Fruit fly (Drosophila melanogaster) whole organism, embryonic: ENCODE results near the gene CG8119.

ENCODE experiments used
- Atf-2 ChIP-seq: fragments of 200-800 bp; sonication (Bioruptor generic); optimal IDR thresholded peaks from 2 replicates; lab custom pipeline; 2016; ENCODE audit warnings: missing biosample characterization, missing genetic modification characterization
- B-H1 ChIP-seq: fragments of 200-800 bp; sonication (Bioruptor generic); IDR thresholded peaks from 3 replicates; pipeline ENCODE4 v1.3.6; 2022; ENCODE audit warnings: missing biosample characterization, missing genetic modification characterization
- Bgb ChIP-seq: fragments of 200-800 bp; sonication (Bioruptor generic); IDR thresholded peaks from 2 replicates; pipeline ENCODE4 v1.3.6; 2022; ENCODE audit warnings: missing biosample characterization, missing genetic modification characterization; ENCODE audit not compliant: partially characterized antibody
- Bteb2 ChIP-seq: fragments of 200-800 bp; sonication (Bioruptor generic); optimal IDR thresholded peaks from 2 replicates; lab custom pipeline; 2016; ENCODE audit warnings: missing biosample characterization, missing genetic modification characterization
- CG12391 ChIP-seq: fragments of 200-800 bp; sonication (Bioruptor generic); optimal IDR thresholded peaks from 3 replicates; lab custom pipeline; 2018; ENCODE audit warnings: missing biosample characterization, mild to moderate bottlenecking, missing genetic modification characterization, moderate library complexity
- CG15696 ChIP-seq: fragments of 200-800 bp; sonication (Bioruptor generic); optimal IDR thresholded peaks from 2 replicates; lab custom pipeline; 2019; ENCODE audit warnings: missing biosample characterization, mild to moderate bottlenecking, missing genetic modification characterization, moderate library complexity
- CG16863 ChIP-seq: fragments of 200-800 bp; sonication (Bioruptor generic); optimal IDR thresholded peaks from 3 replicates; lab custom pipeline; 2016; ENCODE audit warnings: missing biosample characterization, missing genetic modification characterization
- CG17361 ChIP-seq: fragments of 200-800 bp; sonication (Bioruptor generic); IDR thresholded peaks from 3 replicates; pipeline ENCODE4 v1.3.6; 2022; ENCODE audit warnings: missing biosample characterization, missing genetic modification characterization
- CG17385 ChIP-seq: fragments of 200-800 bp; sonication (Bioruptor generic); optimal IDR thresholded peaks from 3 replicates; lab custom pipeline; 2018; ENCODE audit warnings: missing biosample characterization, mild to moderate bottlenecking, missing genetic modification characterization
- CG33557 ChIP-seq: fragments of 200-800 bp; sonication (Bioruptor generic); optimal IDR thresholded peaks from 2 replicates; lab custom pipeline; 2019; ENCODE audit warnings: missing biosample characterization, mild to moderate bottlenecking, missing genetic modification characterization, moderate library complexity
- CG5180 ChIP-seq: fragments of 200-800 bp; sonication (Bioruptor generic); optimal IDR thresholded peaks from 3 replicates; lab custom pipeline; 2017; ENCODE audit warnings: missing biosample characterization, missing genetic modification characterization, mild to moderate bottlenecking, moderate library complexity, missing genetic modification reagents
- CG9797 ChIP-seq: fragments of 200-800 bp; sonication (Bioruptor generic); optimal IDR thresholded peaks from 3 replicates; lab custom pipeline; 2018; ENCODE audit warnings: missing biosample characterization, mild to moderate bottlenecking, missing genetic modification characterization
- CHES-1-like ChIP-seq: fragments of 200-800 bp; sonication (Bioruptor generic); optimal IDR thresholded peaks from 2 replicates; lab custom pipeline; 2016; ENCODE audit warnings: missing biosample characterization, missing genetic modification characterization
- Camta ChIP-seq: fragments of 200-800 bp; sonication (Bioruptor generic); optimal IDR thresholded peaks from 2 replicates; lab custom pipeline; 2016; ENCODE audit warnings: missing biosample characterization, missing genetic modification characterization
- CoRest ChIP-seq: fragments of 200-800 bp; sonication (Bioruptor generic); optimal IDR thresholded peaks from 3 replicates; lab custom pipeline; 2018; ENCODE audit warnings: missing biosample characterization, mild to moderate bottlenecking, missing genetic modification characterization, moderate library complexity
- D19B ChIP-seq: fragments of 200-800 bp; sonication (Bioruptor generic); optimal IDR thresholded peaks from 2 replicates; lab custom pipeline; 2017; ENCODE audit warnings: missing biosample characterization, mild to moderate bottlenecking, missing genetic modification characterization
- Dip3 ChIP-seq: fragments of 200-800 bp; sonication (Bioruptor generic); optimal IDR thresholded peaks from 3 replicates; lab custom pipeline; 2016; ENCODE audit warnings: missing biosample characterization, missing genetic modification characterization
- E2f2 ChIP-seq: fragments of 200-800 bp; sonication (Bioruptor generic); IDR thresholded peaks from 2 replicates; pipeline ENCODE4 v1.3.6; 2022; ENCODE audit warnings: missing biosample characterization, missing genetic modification characterization
- Ets65A ChIP-seq: fragments of 200-800 bp; sonication (Bioruptor generic); peaks from one replicate; lab custom pipeline; 2016; ENCODE audit warnings: missing biosample characterization, missing genetic modification characterization
- Ets97D ChIP-seq: fragments of 200-800 bp; sonication (Bioruptor generic); optimal IDR thresholded peaks from 3 replicates; lab custom pipeline; 2016; ENCODE audit warnings: missing biosample characterization, missing genetic modification characterization
- Fer3 ChIP-seq: fragments of 200-800 bp; sonication (Bioruptor generic); optimal IDR thresholded peaks from 2 replicates; lab custom pipeline; 2018; ENCODE audit warnings: missing biosample characterization, mild to moderate bottlenecking, missing genetic modification characterization, moderate library complexity
- Gug ChIP-seq: fragments of 200-800 bp; sonication (Bioruptor generic); IDR thresholded peaks from 4 replicates; pipeline ENCODE4 v1.3.6; 2022; ENCODE audit warnings: missing biosample characterization, missing genetic modification characterization
- HLH3B ChIP-seq: fragments of 200-800 bp; sonication (Bioruptor generic); IDR thresholded peaks from 2 replicates; pipeline ENCODE4 v1.3.6; 2022; ENCODE audit warnings: missing biosample characterization, missing genetic modification characterization
- Myb ChIP-seq: fragments of 200-800 bp; sonication (Bioruptor generic); optimal IDR thresholded peaks from 2 replicates; lab custom pipeline; 2016; ENCODE audit warnings: missing biosample characterization, missing genetic modification characterization
- NC2α ChIP-seq: fragments of 200-800 bp; sonication (Bioruptor generic); optimal IDR thresholded peaks from 2 replicates; lab custom pipeline; 2016; ENCODE audit warnings: missing biosample characterization, missing genetic modification characterization
- Nf-YB ChIP-seq: fragments of 200-800 bp; sonication (Bioruptor generic); optimal IDR thresholded peaks from 3 replicates; lab custom pipeline; 2019; ENCODE audit warnings: missing biosample characterization, mild to moderate bottlenecking, missing genetic modification characterization, moderate library complexity
- PHDP ChIP-seq: fragments of 200-800 bp; sonication (Bioruptor generic); optimal IDR thresholded peaks from 3 replicates; lab custom pipeline; 2018; ENCODE audit warnings: missing biosample characterization, mild to moderate bottlenecking, missing genetic modification characterization, moderate library complexity
- Side ChIP-seq: fragments of 200-800 bp; sonication (Bioruptor generic); optimal IDR thresholded peaks from 2 replicates; lab custom pipeline; 2016; ENCODE audit warnings: missing biosample characterization, missing genetic modification characterization
- Sox102F ChIP-seq: fragments of 200-800 bp; sonication (Bioruptor generic); optimal IDR thresholded peaks from 2 replicates; lab custom pipeline; 2018; ENCODE audit warnings: missing biosample characterization, mild to moderate bottlenecking, missing genetic modification characterization, moderate library complexity
- ase ChIP-seq: fragments of 200-800 bp; sonication (Bioruptor generic); IDR thresholded peaks from 3 replicates; pipeline ENCODE4 v1.3.6; 2022; ENCODE audit warnings: missing biosample characterization, missing genetic modification characterization
- az2 ChIP-seq: fragments of 200-800 bp; sonication (Bioruptor generic); optimal IDR thresholded peaks from 3 replicates; lab custom pipeline; 2016; ENCODE audit warnings: missing biosample characterization, missing genetic modification characterization
- chif ChIP-seq, 2 experiments: fragments of 200-800 bp; sonication (Bioruptor generic); optimal IDR thresholded peaks; 3 replicates each; lab custom pipeline; 2016; ENCODE audit warnings: missing biosample characterization in 2 of 2, missing genetic modification characterization in 2 of 2
- grau ChIP-seq: fragments of 200-800 bp; optimal IDR thresholded peaks from 3 replicates; lab custom pipeline; 2019; ENCODE audit warnings: missing biosample characterization, mild to moderate bottlenecking, missing genetic modification characterization, moderate library complexity
- hb ChIP-seq: fragments of 200-800 bp; sonication (Bioruptor generic); IDR thresholded peaks from 3 replicates; pipeline ENCODE4 v1.3.6; 2022; ENCODE audit warnings: missing biosample characterization, missing genetic modification characterization; ENCODE audit not compliant: partially characterized antibody
- hbn ChIP-seq: fragments of 200-800 bp; sonication (Bioruptor generic); IDR thresholded peaks from 2 replicates; pipeline ENCODE4 v1.3.6; 2022; ENCODE audit warnings: missing biosample characterization, missing genetic modification characterization; ENCODE audit not compliant: partially characterized antibody
- hkb ChIP-seq, 2 experiments: fragments of 200-800 bp in 1 of 2; fragments of >200 bp in 1 of 2; sonication (Bioruptor generic) in 1 of 2; IDR thresholded peaks in 1 of 2; optimal IDR thresholded peaks in 1 of 2; 2 replicates each; pipeline versions ENCODE4 v1.3.6 to Lab custom; 2017 to 2022; ENCODE audit warnings: missing biosample characterization in 1 of 2, missing genetic modification characterization in 1 of 2
- kah ChIP-seq: fragments of 200-800 bp; sonication (Bioruptor generic); optimal IDR thresholded peaks from 2 replicates; lab custom pipeline; 2018; ENCODE audit warnings: missing biosample characterization, mild to moderate bottlenecking, missing genetic modification characterization
- lab ChIP-seq: fragments of 200-800 bp; sonication (Bioruptor generic); optimal IDR thresholded peaks from 3 replicates; lab custom pipeline; 2017; ENCODE audit warnings: missing biosample characterization, missing genetic modification characterization, mild to moderate bottlenecking, moderate library complexity, missing genetic modification reagents
- lmd ChIP-seq: fragments of 200-800 bp; sonication (Bioruptor generic); IDR thresholded peaks from 2 replicates; pipeline ENCODE4 v1.3.6; 2022; ENCODE audit warnings: missing biosample characterization, missing genetic modification characterization
- lov ChIP-seq, 2 experiments: fragments of 200-800 bp in 1 of 2; fragments of >200 bp in 1 of 2; sonication (Bioruptor generic) in 1 of 2; IDR thresholded peaks in 1 of 2; optimal IDR thresholded peaks in 1 of 2; 2 replicates in 1 of 2; 3 replicates in 1 of 2; pipeline versions ENCODE4 v1.3.6 to Lab custom; 2017 to 2022; ENCODE audit warnings: missing biosample characterization in 1 of 2, missing genetic modification characterization in 1 of 2
- luna ChIP-seq: fragments of 200-800 bp; sonication (Bioruptor generic); optimal IDR thresholded peaks from 2 replicates; lab custom pipeline; 2016; ENCODE audit warnings: missing biosample characterization, missing genetic modification characterization
- onecut ChIP-seq: fragments of 200-800 bp; sonication (Bioruptor generic); IDR thresholded peaks from 2 replicates; pipeline ENCODE4 v1.3.6; 2022; ENCODE audit warnings: missing biosample characterization, missing genetic modification characterization
- prd ChIP-seq, 3 experiments: fragments of >200 bp in 2 of 3; fragments of 200-800 bp in 1 of 3; sonication (Bioruptor generic) in 1 of 3; optimal IDR thresholded peaks in 2 of 3; IDR thresholded peaks in 1 of 3; 2 replicates in 2 of 3; 3 replicates in 1 of 3; pipeline versions ENCODE4 v1.3.6 to Lab custom; 2017 to 2022; ENCODE audit warnings: missing biosample characterization in 1 of 3, missing genetic modification characterization in 1 of 3
- ranshi ChIP-seq: fragments of 200-800 bp; sonication (Bioruptor generic); IDR thresholded peaks from 2 replicates; pipeline ENCODE4 v1.3.6; 2022; ENCODE audit warnings: missing biosample characterization, missing genetic modification characterization
- scrt ChIP-seq: fragments of 200-800 bp; sonication (Bioruptor generic); optimal IDR thresholded peaks from 2 replicates; lab custom pipeline; 2018; ENCODE audit warnings: missing biosample characterization, mild to moderate bottlenecking, missing genetic modification characterization, moderate library complexity
- sisA ChIP-seq: fragments of 200-800 bp; sonication (Bioruptor generic); IDR thresholded peaks from 2 replicates; pipeline ENCODE4 v1.3.6; 2022; ENCODE audit warnings: missing biosample characterization, missing genetic modification characterization
- unpg ChIP-seq: fragments of 200-800 bp; sonication (Bioruptor generic); optimal IDR thresholded peaks from 3 replicates; lab custom pipeline; 2018; ENCODE audit warnings: missing biosample characterization, mild to moderate bottlenecking, missing genetic modification characterization, moderate library complexity
- wor ChIP-seq: fragments of 200-800 bp; sonication (Bioruptor generic); IDR thresholded peaks from 2 replicates; pipeline ENCODE4 v1.3.6; 2022; ENCODE audit warnings: missing biosample characterization, missing genetic modification characterization
- yki ChIP-seq: fragments of >200 bp; optimal IDR thresholded peaks from 3 replicates; lab custom pipeline; 2018

CG8119 gene

dm6 chrX:15615426-15615825 is 47.0 kb upstream of the CG8119 start (continued):
- TF ChIP-seq grau (tag; lab: Kevin White, UChicago) (peak; percentile 63), lmd (GFP tag; lab: Robert Waterston, UW) (peak; percentile 51), CG15696 (tag; lab: Kevin White, UChicago) (peak; percentile 38), CG5180 (GFP tag; lab: Kevin White, UChicago) (no peak), Atf-2 (GFP tag; lab: Kevin White, UChicago) (peak; percentile 20), lov (optimal IDR thresholded peaks at IDR 0.05; lab: Kevin White, UChicago) (no peak), lov (GFP tag; IDR thresholded peaks at IDR 0.05; lab: Robert Waterston, UW) (no peak), CG16863 (peak; percentile 35), Ets97D (GFP tag; lab: Kevin White, UChicago) (no peak), D19B (GFP tag; lab: Kevin White, UChicago) (no peak), prd (optimal IDR thresholded peaks at IDR 0.05; lab: Kevin White, UChicago) (no peak), prd (GFP tag; IDR thresholded peaks at IDR 0.05; lab: Robert Waterston, UW) (peak; percentile 72), B-H1 (no peak), E2f2 (GFP tag; lab: Robert Waterston, UW) (peak; percentile 23; the same call in 1 of the 2 replicates), Fer3 (peak; percentile 43), NC2α (GFP tag; lab: Kevin White, UChicago) (no peak), unpg (GFP tag; lab: Kevin White, UChicago) (peak; percentile 77), yki (lab: Kevin White, UChicago) (no peak), CG17385 (GFP tag; lab: Kevin White, UChicago) (peak; percentile 46), Gug (GFP tag; lab: Robert Waterston, UW) (no peak), lab (GFP tag; lab: Kevin White, UChicago) (peak; percentile 58), CoRest (tag; lab: Kevin White, UChicago) (peak; percentile 66), CG9797 (no peak), hkb (optimal IDR thresholded peaks at IDR 0.05; lab: Kevin White, UChicago) (no peak), hkb (GFP tag; IDR thresholded peaks at IDR 0.05; lab: Robert Waterston, UW) (peak; percentile 75), Bgb (no peak), Camta (GFP tag; lab: Kevin White, UChicago) (peak; percentile 10), Bteb2 (GFP tag; lab: Kevin White, UChicago) (peak; percentile 25), luna (GFP tag; lab: Kevin White, UChicago) (no peak), PHDP (peak; percentile 61), Ets65A (GFP tag; lab: Kevin White, UChicago) (peak; percentile 57), sisA (GFP tag; lab: Robert Waterston, UW) (peak; percentile 65), onecut (GFP tag; lab: Robert Waterston, UW) (0 out of 2 replicates have a peak, but pooled peaks have one; percentile 5), scrt (GFP tag; lab: Kevin White, UChicago) (peak; percentile 15), hb (GFP tag; lab: Robert Waterston, UW) (no peak), CG17361 (GFP tag; lab: Robert Waterston, UW) (peak; percentile 69), chif (GFP tag; optimal IDR thresholded peaks at IDR 0.05; lab: Kevin White, UChicago) (peak; percentile 48 to 51), CG33557 (peak; percentile 15), Side (GFP tag; lab: Kevin White, UChicago) (no peak), kah (GFP tag; lab: Kevin White, UChicago) (peak; percentile 11), CG12391 (peak; percentile 73), ranshi (GFP tag; lab: Robert Waterston, UW) (peak; percentile 38; the same call in 1 of the 2 replicates), ase (GFP tag; lab: Robert Waterston, UW) (peak; percentile 32; the same call in 1 of the 3 replicates), wor (GFP tag; lab: Robert Waterston, UW) (peak; percentile 36; the same call in 1 of the 2 replicates), CHES-1-like (peak; percentile 34), hbn (GFP tag; lab: Robert Waterston, UW) (no peak), Nf-YB (GFP tag; lab: Kevin White, UChicago) (peak; percentile 26), HLH3B (GFP tag; lab: Robert Waterston, UW) (peak; percentile 66), az2 (peak; percentile 70), Sox102F (peak; percentile 82), Myb (GFP tag; lab: Kevin White, UChicago) (no peak), Dip3 (GFP tag; lab: Kevin White, UChicago) (no peak)
